Worm (Caenorhabditis elegans) whole organism, L1 larva: ENCODE measurements around the gene C41C4.9.

Experiments
- C04F5.9 ChIP-seq: sonication (generic microtip); optimal IDR thresholded peaks from 2 replicates; lab custom pipeline; 2016; ENCODE audit warnings: missing genetic modification characterization, missing compliant biosample characterization
- F16B12.6 ChIP-seq: fragments of 150-350 bp; optimal IDR thresholded peaks from 2 replicates; lab custom pipeline; 2014; ENCODE audit warnings: missing biosample characterization, missing genetic modification characterization
- Y116A8C.19 ChIP-seq: sonication (generic microtip); optimal IDR thresholded peaks from 2 replicates; lab custom pipeline; 2016; ENCODE audit warnings: missing compliant biosample characterization, missing genetic modification characterization, borderline replicate concordance
- aha-1 ChIP-seq: fragments of 150-350 bp; optimal IDR thresholded peaks from 2 replicates; lab custom pipeline; 2014; ENCODE audit warnings: missing biosample characterization, missing genetic modification characterization
- aly-2 ChIP-seq: fragments of 150-350 bp; optimal IDR thresholded peaks from 2 replicates; lab custom pipeline; 2014; ENCODE audit warnings: missing biosample characterization, missing genetic modification characterization
- blmp-1 ChIP-seq: fragments of 150-350 bp; optimal IDR thresholded peaks from 2 replicates; lab custom pipeline; 2014; ENCODE audit warnings: missing biosample characterization, missing genetic modification characterization
- ceh-82 ChIP-seq, 3 experiments: fragments of 150-350 bp in 1 of 3; sonication (generic microtip) in 2 of 3; optimal IDR thresholded peaks; 2 replicates each; lab custom pipeline; 2014 to 2017; ENCODE audit warnings: missing biosample characterization in 3 of 3, missing genetic modification characterization in 3 of 3
- ces-1 ChIP-seq: fragments of 150-350 bp; optimal IDR thresholded peaks from 2 replicates; lab custom pipeline; 2014; ENCODE audit warnings: missing biosample characterization, missing genetic modification reagents, missing genetic modification characterization
- dpl-1 ChIP-seq, 3 experiments: fragments of 150-350 bp in 2 of 3; sonication (generic microtip) in 1 of 3; optimal IDR thresholded peaks; 2 replicates each; lab custom pipeline; 2014 to 2017; ENCODE audit warnings: missing biosample characterization in 3 of 3, missing genetic modification characterization in 3 of 3, missing genetic modification reagents in 3 of 3
- efl-1 ChIP-seq, 4 experiments: fragments of 150-350 bp; optimal IDR thresholded peaks in 3 of 4; peaks in 1 of 4; 1 replicate in 1 of 4; 2 replicates in 3 of 4; lab custom pipeline; 2014; ENCODE audit warnings: missing biosample characterization in 2 of 4, missing genetic modification characterization in 2 of 4, missing genetic modification reagents in 2 of 4
- egl-27 ChIP-seq, 2 experiments: fragments of 150-350 bp in 1 of 2; sonication (generic microtip); optimal IDR thresholded peaks; 3 replicates each; lab custom pipeline; 2017 to 2018; ENCODE audit warnings: missing biosample characterization in 2 of 2, missing genetic modification characterization in 2 of 2, missing genetic modification reagents in 2 of 2
- ets-5 ChIP-seq: fragments of 200-800 bp; sonication (Bioruptor generic); IDR thresholded peaks from 2 replicates; pipeline ENCODE4 v1.3.6; 2022; ENCODE audit warnings: missing genetic modification characterization, missing compliant biosample characterization
- fkh-8 ChIP-seq: sonication (generic microtip); optimal IDR thresholded peaks from 2 replicates; lab custom pipeline; 2016; ENCODE audit warnings: mild to moderate bottlenecking, missing genetic modification characterization, missing compliant biosample characterization
- grh-1 ChIP-seq: fragments of 200-800 bp; sonication (Bioruptor generic); IDR thresholded peaks from 2 replicates; pipeline ENCODE4 v1.3.6; 2022; ENCODE audit warnings: missing genetic modification reagents, missing genetic modification characterization, missing compliant biosample characterization
- hlh-17 ChIP-seq: fragments of 200-800 bp; sonication (Bioruptor generic); optimal IDR thresholded peaks from 2 replicates; lab custom pipeline; 2018; ENCODE audit warnings: missing genetic modification characterization, mild to moderate bottlenecking, missing compliant biosample characterization, moderate library complexity, borderline replicate concordance
- irx-1 ChIP-seq: sonication (generic microtip); optimal IDR thresholded peaks from 2 replicates; lab custom pipeline; 2016; ENCODE audit warnings: missing genetic modification characterization, missing compliant biosample characterization
- isw-1 ChIP-seq: fragments of 200-800 bp; sonication (Bioruptor generic); IDR thresholded peaks from 2 replicates; pipeline ENCODE4 v1.3.6; 2022; ENCODE audit warnings: missing genetic modification characterization, missing compliant biosample characterization
- jun-1 ChIP-seq: fragments of 150-350 bp; optimal IDR thresholded peaks from 2 replicates; lab custom pipeline; 2014; ENCODE audit warnings: missing biosample characterization, missing genetic modification reagents, missing genetic modification characterization
- lin-15B ChIP-seq: fragments of 150-350 bp; sonication (generic microtip); optimal IDR thresholded peaks from 3 replicates; lab custom pipeline; 2014; ENCODE audit warnings: missing biosample characterization, missing genetic modification characterization
- lin-35 ChIP-seq, 2 experiments: fragments of 150-350 bp; optimal IDR thresholded peaks; 2 replicates each; lab custom pipeline; 2014; ENCODE audit warnings: missing biosample characterization in 2 of 2, missing genetic modification characterization in 2 of 2, missing genetic modification reagents in 2 of 2
- mab-9 ChIP-seq: fragments of 200-800 bp; sonication (Bioruptor generic); IDR thresholded peaks from 2 replicates; pipeline ENCODE4 v1.3.6; 2022; ENCODE audit warnings: missing genetic modification reagents, missing genetic modification characterization, missing compliant biosample characterization
- mdl-1 ChIP-seq, 2 experiments: fragments of 150-350 bp; optimal IDR thresholded peaks; 2 replicates each; lab custom pipeline; 2014 to 2017; ENCODE audit warnings: missing biosample characterization in 2 of 2, missing genetic modification characterization in 2 of 2, inconsistent platforms in 1 of 2
- mef-2 ChIP-seq: fragments of 150-350 bp; optimal IDR thresholded peaks from 2 replicates; lab custom pipeline; 2014; ENCODE audit warnings: missing biosample characterization, missing genetic modification characterization
- nhr-11 ChIP-seq: fragments of 150-350 bp; optimal IDR thresholded peaks from 2 replicates; lab custom pipeline; 2014; ENCODE audit warnings: missing biosample characterization, missing genetic modification characterization
- nhr-12 ChIP-seq: sonication (generic microtip); optimal IDR thresholded peaks from 2 replicates; lab custom pipeline; 2017; ENCODE audit warnings: missing biosample characterization, missing genetic modification characterization
- nhr-19 ChIP-seq: fragments of 200-800 bp; sonication (Bioruptor generic); conservative IDR thresholded peaks from 2 replicates; pipeline ENCODE4 v1.3.6; 2022; ENCODE audit warnings: missing genetic modification characterization, missing compliant biosample characterization
- nhr-28 ChIP-seq: fragments of 150-350 bp; optimal IDR thresholded peaks from 2 replicates; lab custom pipeline; 2014; ENCODE audit warnings: missing biosample characterization, missing genetic modification characterization
- nhr-47 ChIP-seq: sonication (generic microtip); optimal IDR thresholded peaks from 2 replicates; lab custom pipeline; 2016; ENCODE audit warnings: mild to moderate bottlenecking, missing genetic modification characterization, moderate library complexity, missing compliant biosample characterization
- nhr-71 ChIP-seq: sonication (generic microtip); optimal IDR thresholded peaks from 2 replicates; lab custom pipeline; 2016; ENCODE audit warnings: mild to moderate bottlenecking, missing genetic modification characterization, moderate library complexity, missing compliant biosample characterization
- nhr-77 ChIP-seq: fragments of 150-350 bp; optimal IDR thresholded peaks from 2 replicates; lab custom pipeline; 2014; ENCODE audit warnings: missing biosample characterization, missing genetic modification characterization
- nhr-90 ChIP-seq: sonication (generic microtip); optimal IDR thresholded peaks from 2 replicates; lab custom pipeline; 2016; ENCODE audit warnings: mild to moderate bottlenecking, missing genetic modification characterization, missing compliant biosample characterization; ENCODE audit not compliant: poor library complexity
- pag-3 ChIP-seq: sonication (generic microtip); optimal IDR thresholded peaks from 2 replicates; lab custom pipeline; 2017; ENCODE audit warnings: missing genetic modification characterization, mild to moderate bottlenecking, missing compliant biosample characterization, antibody characterized with exemption, borderline replicate concordance; ENCODE audit not compliant: insufficient read depth
- pax-3 ChIP-seq: fragments of 200-800 bp; sonication (Bioruptor generic); optimal IDR thresholded peaks from 2 replicates; lab custom pipeline; 2018; ENCODE audit warnings: mild to moderate bottlenecking, missing genetic modification characterization, moderate library complexity, missing compliant biosample characterization
- pqm-1 ChIP-seq: sonication (generic microtip); optimal IDR thresholded peaks from 3 replicates; lab custom pipeline; 2017; ENCODE audit warnings: missing biosample characterization, missing genetic modification characterization
- rnt-1 ChIP-seq: sonication (generic microtip); optimal IDR thresholded peaks from 2 replicates; lab custom pipeline; 2016; ENCODE audit warnings: mild to moderate bottlenecking, missing genetic modification characterization, moderate library complexity, missing compliant biosample characterization
- skn-1 ChIP-seq: fragments of 150-350 bp; optimal IDR thresholded peaks from 2 replicates; lab custom pipeline; 2014; ENCODE audit warnings: missing biosample characterization, missing genetic modification characterization
- snu-23 ChIP-seq: sonication (generic microtip); optimal IDR thresholded peaks from 2 replicates; lab custom pipeline; 2016; ENCODE audit warnings: missing genetic modification characterization, missing compliant biosample characterization
- sptf-1 ChIP-seq: fragments of 150-350 bp; optimal IDR thresholded peaks from 2 replicates; lab custom pipeline; 2014; ENCODE audit warnings: missing biosample characterization, missing genetic modification characterization
- tbx-2 ChIP-seq: sonication (generic microtip); optimal IDR thresholded peaks from 2 replicates; lab custom pipeline; 2016; ENCODE audit warnings: missing genetic modification characterization, missing compliant biosample characterization
- unc-30 ChIP-seq: sonication (generic microtip); optimal IDR thresholded peaks from 2 replicates; lab custom pipeline; 2017; ENCODE audit warnings: missing biosample characterization, missing genetic modification characterization
- unc-62 ChIP-seq: fragments of 150-350 bp; optimal IDR thresholded peaks from 2 replicates; lab custom pipeline; 2014; ENCODE audit warnings: missing biosample characterization, missing genetic modification reagents, missing genetic modification characterization
- vab-15 ChIP-seq: sonication (generic microtip); optimal IDR thresholded peaks from 2 replicates; lab custom pipeline; 2017; ENCODE audit warnings: missing genotype, mild to moderate bottlenecking, missing genetic modification characterization, missing compliant biosample characterization
- ztf-11 ChIP-seq, 2 experiments: sonication (generic microtip); optimal IDR thresholded peaks; 2 replicates each; lab custom pipeline; 2016 to 2017; ENCODE audit warnings: missing genetic modification characterization in 2 of 2, missing biosample characterization in 1 of 2, missing compliant biosample characterization in 1 of 2

C41C4.9 gene

DNA sequence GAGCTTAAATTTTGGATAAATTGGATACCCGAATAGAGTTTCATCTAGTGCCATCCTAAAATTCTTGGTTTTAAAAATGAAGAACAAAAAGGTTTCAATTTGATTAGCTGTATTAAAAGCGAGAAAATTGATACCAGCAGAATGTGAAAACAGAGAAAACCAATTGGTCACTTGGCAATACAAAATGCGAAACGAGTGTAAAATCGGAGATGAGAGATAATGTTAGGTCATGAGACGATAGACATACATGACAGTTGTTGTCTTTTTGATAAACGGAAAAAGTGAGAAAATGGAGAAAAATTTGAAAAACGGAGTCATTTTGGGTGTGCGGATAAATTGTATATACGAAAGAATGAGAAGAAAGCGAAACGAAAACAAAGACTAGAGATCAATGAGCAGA lies 2.4 kb upstream of the C41C4.9 start, which contains the start of gene sfxn-5 (continued):
- TF ChIP-seq egl-27 (tag; optimal IDR thresholded peaks at IDR 0.05; lab: Kevin White, UChicago) = no peak
- no peak for TF ChIP-seq isw-1 (GFP tag; lab: Robert Waterston, UW)
- TF ChIP-seq nhr-77 (tag; lab: Kevin White, UChicago) = no peak
- TF ChIP-seq nhr-90 (tag; lab: Kevin White, UChicago) = no peak
- TF ChIP-seq skn-1 = no peak
- no peak for TF ChIP-seq hlh-17 (GFP tag; lab: Kevin White, UChicago)
- no peak for TF ChIP-seq vab-15
- no peak for TF ChIP-seq tbx-2 (tag; lab: Kevin White, UChicago)
- peak in 1 of 2 experiments; percentile 33 for TF ChIP-seq lin-35 (GFP tag; optimal IDR thresholded peaks at IDR 0.05; lab: Kevin White, UChicago)
- no peak for TF ChIP-seq ztf-11 (tag; optimal IDR thresholded peaks at IDR 0.05; lab: Kevin White, UChicago)
- TF ChIP-seq aha-1 = no peak
- TF ChIP-seq efl-1 (optimal IDR thresholded peaks at IDR 0.05; lab: Kevin White, UChicago) = peak in 1 of 2 experiments; percentile 25
- TF ChIP-seq efl-1 (GFP tag; optimal IDR thresholded peaks at IDR 0.05 in 1 of 2; lab: Kevin White, UChicago) = peak in 1 of 2 experiments; percentile 1
- no peak for TF ChIP-seq mef-2 (tag; lab: Kevin White, UChicago)
- TF ChIP-seq snu-23 (GFP tag; lab: Kevin White, UChicago) = peak; percentile 59
- TF ChIP-seq nhr-19 (GFP tag; lab: Robert Waterston, UW) = peak; percentile 12
- peak; percentile 68 for TF ChIP-seq nhr-71 (tag; lab: Kevin White, UChicago)
- no peak for TF ChIP-seq pqm-1 (tag; lab: Kevin White, UChicago)
- TF ChIP-seq pax-3 = no peak
- peak; percentile 90 for TF ChIP-seq blmp-1
- no peak for TF ChIP-seq Y116A8C.19 (tag; lab: Kevin White, UChicago)
- TF ChIP-seq ces-1 = no peak
- TF ChIP-seq sptf-1 = no peak
- TF ChIP-seq C04F5.9 (tag; lab: Kevin White, UChicago) = no peak
- no peak for TF ChIP-seq grh-1
- no peak for TF ChIP-seq F16B12.6 (tag; lab: Kevin White, UChicago)
- no peak for TF ChIP-seq ceh-82 (tag; optimal IDR thresholded peaks at IDR 0.05; lab: Kevin White, UChicago)
- TF ChIP-seq nhr-47 (tag; lab: Kevin White, UChicago) = no peak
- TF ChIP-seq unc-62 (GFP tag; lab: Kevin White, UChicago) = no peak
- peak in 1 of 2 experiments; percentile 1 for TF ChIP-seq mdl-1 (tag; optimal IDR thresholded peaks at IDR 0.05; lab: Kevin White, UChicago)
- peak; percentile 45 for TF ChIP-seq rnt-1
- no peak for TF ChIP-seq nhr-11 (tag; lab: Kevin White, UChicago)
- no peak for TF ChIP-seq aly-2 (tag; lab: Kevin White, UChicago)
- no peak for TF ChIP-seq irx-1 (tag; lab: Kevin White, UChicago)
- TF ChIP-seq lin-15B (tag; lab: Kevin White, UChicago) = no peak
- TF ChIP-seq pag-3 = peak; percentile 34
- TF ChIP-seq mab-9 (GFP tag; lab: Robert Waterston, UW) = no peak
- TF ChIP-seq ets-5 (GFP tag; lab: Robert Waterston, UW) = no peak
- TF ChIP-seq nhr-12 (tag; lab: Kevin White, UChicago) = no peak
- no peak for TF ChIP-seq nhr-28 (tag; lab: Kevin White, UChicago)
- no peak for TF ChIP-seq jun-1
- peak in 2 of 3 experiments; percentile 5 to 32 for TF ChIP-seq dpl-1 (GFP tag; optimal IDR thresholded peaks at IDR 0.05; lab: Kevin White, UChicago)
- TF ChIP-seq, all 84 proteins: peak for 17

DNA sequence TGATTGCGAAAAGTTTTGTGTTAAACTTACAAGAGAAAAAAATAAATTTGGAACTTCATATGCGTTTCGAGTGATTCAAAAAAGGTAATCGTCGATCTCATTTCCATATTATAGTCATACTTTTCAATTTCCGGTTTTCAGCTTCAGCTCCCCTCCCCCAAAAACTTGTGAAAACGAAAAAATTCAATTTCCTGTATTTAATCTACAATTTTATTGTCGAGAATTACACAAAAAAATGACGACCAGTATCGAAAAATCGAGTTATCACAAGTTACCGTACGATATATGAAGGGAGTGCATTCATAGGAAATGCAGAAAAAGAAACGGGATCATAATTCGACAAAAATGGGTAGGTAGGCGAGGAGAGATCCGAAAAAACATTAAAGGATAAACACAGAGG lies 4.6 kb downstream of the C41C4.9 start, which contains the start of gene lron-4:
TSS of gene lron-4 (minus strand) at position 101 of the 400 bp plus-strand sequence.
- no peak for TF ChIP-seq unc-30 (tag; lab: Kevin White, UChicago)
- no peak for TF ChIP-seq efl-1 (optimal IDR thresholded peaks at IDR 0.05; lab: Kevin White, UChicago)
- TF ChIP-seq efl-1 (GFP tag; optimal IDR thresholded peaks at IDR 0.05 in 1 of 2; lab: Kevin White, UChicago) = no peak
- TF ChIP-seq fkh-8 (tag; lab: Kevin White, UChicago) = peak; percentile 15
- no peak for TF ChIP-seq tbx-2 (tag; lab: Kevin White, UChicago)
